Fruit fly (Drosophila melanogaster): ENCODE results near the gene Abcd3.

DNA sequence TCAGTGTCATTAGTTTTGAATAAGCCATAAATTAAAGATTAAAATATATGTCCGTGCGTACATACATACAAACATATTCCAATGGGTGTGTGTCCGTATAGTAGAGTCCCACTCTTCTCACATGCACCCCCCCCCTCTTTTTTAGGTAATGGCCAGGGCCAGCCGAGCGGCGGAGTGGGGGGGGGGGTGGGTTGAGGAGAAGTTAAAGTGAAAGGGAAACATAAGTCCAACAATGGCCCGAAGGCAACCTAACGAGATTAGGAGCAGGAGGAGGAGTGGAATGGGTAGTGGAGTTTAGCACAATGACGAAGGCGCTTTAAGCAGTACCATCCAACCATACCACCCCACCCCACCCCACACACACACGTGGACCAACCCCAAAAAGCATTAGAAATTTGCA, 45.2 kb downstream of the Abcd3 start:
- no peak for TF ChIP-seq GATAd (GFP tag; optimal IDR thresholded peaks at IDR 0.05)
- no peak for TF ChIP-seq foxo (GFP tag; optimal IDR thresholded peaks at IDR 0.05)
- TF ChIP-seq Dfd (GFP tag; optimal IDR thresholded peaks at IDR 0.05), result peak; percentile 47
- TF ChIP-seq h (GFP tag; optimal IDR thresholded peaks at IDR 0.05), result no peak
- no peak for TF ChIP-seq ey (GFP tag; optimal IDR thresholded peaks at IDR 0.05)
- TF ChIP-seq Hr78 (GFP tag; optimal IDR thresholded peaks at IDR 0.05), result no peak
- TF ChIP-seq woc (GFP tag; optimal IDR thresholded peaks at IDR 0.05), result no peak
- TF ChIP-seq lola (GFP tag; optimal IDR thresholded peaks at IDR 0.05), result no peak
- no peak for TF ChIP-seq usp (GFP tag; optimal IDR thresholded peaks at IDR 0.05)
- TF ChIP-seq dmrt93B (GFP tag; optimal IDR thresholded peaks at IDR 0.05), result no peak
